Fruit fly (Drosophila melanogaster) whole organism, embryonic: Measurements from ENCODE around the gene CG42781.
A peak's percentile ranks its signal among the peaks of the same experiment; 100 is the strongest.

Experiments used
- Abd-B ChIP-seq: fragments of 200-800 bp; sonication (Bioruptor generic); optimal IDR thresholded peaks from 2 replicates; lab custom pipeline; 2018; ENCODE audit warnings: missing biosample characterization, mild to moderate bottlenecking, missing genetic modification characterization, moderate library complexity
- Atf-2 ChIP-seq: fragments of 200-800 bp; sonication (Bioruptor generic); optimal IDR thresholded peaks from 2 replicates; lab custom pipeline; 2016; ENCODE audit warnings: missing biosample characterization, missing genetic modification characterization
- CG11093 ChIP-seq: fragments of 200-800 bp; sonication (Bioruptor generic); IDR thresholded peaks from 3 replicates; pipeline ENCODE4 v1.3.6; 2022; ENCODE audit warnings: missing biosample characterization, missing genetic modification characterization
- CG11723 ChIP-seq: fragments of 200-800 bp; sonication (Bioruptor generic); optimal IDR thresholded peaks from 2 replicates; lab custom pipeline; 2017; ENCODE audit warnings: missing biosample characterization, mild to moderate bottlenecking, missing genetic modification characterization
- CG12769 ChIP-seq: fragments of 200-800 bp; sonication (Bioruptor generic); optimal IDR thresholded peaks from 2 replicates; lab custom pipeline; 2019; ENCODE audit warnings: missing biosample characterization, mild to moderate bottlenecking, missing genetic modification characterization, moderate library complexity
- CG14965 ChIP-seq: fragments of 200-800 bp; sonication (Bioruptor generic); optimal IDR thresholded peaks from 2 replicates; lab custom pipeline; 2016; ENCODE audit warnings: missing biosample characterization, missing genetic modification characterization, borderline replicate concordance
- CG15696 ChIP-seq: fragments of 200-800 bp; sonication (Bioruptor generic); optimal IDR thresholded peaks from 2 replicates; lab custom pipeline; 2019; ENCODE audit warnings: missing biosample characterization, mild to moderate bottlenecking, missing genetic modification characterization, moderate library complexity
- CG17186 ChIP-seq: fragments of 200-800 bp; sonication (Bioruptor generic); optimal IDR thresholded peaks from 3 replicates; lab custom pipeline; 2017; ENCODE audit warnings: missing biosample characterization, missing genetic modification reagents, missing genetic modification characterization
- CG1832 ChIP-seq: fragments of 200-800 bp; sonication (Bioruptor generic); optimal IDR thresholded peaks from 2 replicates; lab custom pipeline; 2017; ENCODE audit warnings: missing biosample characterization, mild to moderate bottlenecking, missing genetic modification characterization, inconsistent platforms
- CG18619 ChIP-seq: fragments of 200-800 bp; sonication (Bioruptor generic); optimal IDR thresholded peaks from 3 replicates; lab custom pipeline; 2017; ENCODE audit warnings: missing biosample characterization, mild to moderate bottlenecking, missing genetic modification characterization
- CG30431 ChIP-seq: fragments of 200-800 bp; sonication (Bioruptor generic); optimal IDR thresholded peaks from 2 replicates; lab custom pipeline; 2017; ENCODE audit warnings: missing biosample characterization, missing genetic modification characterization
- CG32767 ChIP-seq: fragments of 200-800 bp; sonication (Bioruptor generic); IDR thresholded peaks from 2 replicates; pipeline ENCODE4 v1.3.6; 2022; ENCODE audit warnings: missing biosample characterization, missing genetic modification characterization
- CG3407 ChIP-seq: fragments of 200-800 bp; sonication (Bioruptor generic); optimal IDR thresholded peaks from 2 replicates; lab custom pipeline; 2018; ENCODE audit warnings: missing biosample characterization, mild to moderate bottlenecking, missing genetic modification characterization
- CG3726 ChIP-seq: fragments of 200-800 bp; sonication (Bioruptor generic); IDR thresholded peaks from 3 replicates; pipeline ENCODE4, ENCODE4 v1.3.6; 2022; ENCODE audit warnings: missing biosample characterization, missing genetic modification characterization
- CG6654 ChIP-seq: fragments of 200-800 bp; sonication (Bioruptor generic); optimal IDR thresholded peaks from 2 replicates; lab custom pipeline; 2017; ENCODE audit warnings: missing biosample characterization, mild to moderate bottlenecking, missing genetic modification characterization
- CG6813 ChIP-seq: fragments of 200-800 bp; sonication (Bioruptor generic); optimal IDR thresholded peaks from 2 replicates; lab custom pipeline; 2017; ENCODE audit warnings: missing biosample characterization, missing genetic modification characterization, mild to moderate bottlenecking, moderate library complexity, missing genetic modification reagents
- CG7357 ChIP-seq: fragments of 200-800 bp; sonication (Bioruptor generic); IDR thresholded peaks from 3 replicates; pipeline ENCODE4 v1.3.6; 2022; ENCODE audit warnings: missing biosample characterization, missing genetic modification characterization
- CG8281 ChIP-seq: fragments of 200-800 bp; sonication (Bioruptor generic); optimal IDR thresholded peaks from 2 replicates; lab custom pipeline; 2018; ENCODE audit warnings: missing biosample characterization, mild to moderate bottlenecking, missing genetic modification characterization, moderate library complexity
- CG8944 ChIP-seq: fragments of 200-800 bp; sonication (Bioruptor generic); optimal IDR thresholded peaks from 3 replicates; lab custom pipeline; 2016; ENCODE audit warnings: missing biosample characterization, missing genetic modification characterization
- CrebB ChIP-seq: fragments of 200-800 bp; sonication (Bioruptor generic); optimal IDR thresholded peaks from 3 replicates; lab custom pipeline; 2018; ENCODE audit warnings: missing biosample characterization, mild to moderate bottlenecking, missing genetic modification characterization
- Dip2 ChIP-seq: fragments of 200-800 bp; sonication (Bioruptor generic); IDR thresholded peaks from 2 replicates; pipeline ENCODE4 v1.3.6; 2022; ENCODE audit warnings: missing biosample characterization, missing genetic modification characterization
- Doc2 ChIP-seq: fragments of 200-800 bp; sonication (Bioruptor generic); IDR thresholded peaks from 2 replicates; pipeline ENCODE4 v1.3.6; 2022; ENCODE audit warnings: missing biosample characterization, missing genetic modification characterization
- Dp ChIP-seq: fragments of 200-800 bp; sonication (Bioruptor generic); optimal IDR thresholded peaks from 2 replicates; lab custom pipeline; 2018; ENCODE audit warnings: missing biosample characterization, mild to moderate bottlenecking, missing genetic modification characterization, moderate library complexity
- Elba2 ChIP-seq: fragments of 200-800 bp; sonication (Bioruptor generic); optimal IDR thresholded peaks from 3 replicates; lab custom pipeline; 2016; ENCODE audit warnings: missing biosample characterization, missing genetic modification characterization
- Fer1 ChIP-seq: fragments of 200-800 bp; sonication (Bioruptor generic); optimal IDR thresholded peaks from 2 replicates; lab custom pipeline; 2017; ENCODE audit warnings: missing biosample characterization, mild to moderate bottlenecking, missing genetic modification characterization
- HLH4C ChIP-seq: fragments of 200-800 bp; sonication (Bioruptor generic); IDR thresholded peaks from 3 replicates; pipeline ENCODE4 v1.3.6; 2022; ENCODE audit warnings: missing biosample characterization, missing genetic modification characterization; ENCODE audit not compliant: partially characterized antibody
- Hr51 ChIP-seq, 2 experiments: fragments of 200-800 bp; sonication (Bioruptor generic); optimal IDR thresholded peaks; 2 replicates in 1 of 2; 3 replicates in 1 of 2; lab custom pipeline; 2016 to 2018; ENCODE audit warnings: missing biosample characterization in 2 of 2, missing genetic modification characterization in 2 of 2, mild to moderate bottlenecking in 1 of 2, moderate library complexity in 1 of 2
- Opbp ChIP-seq: fragments of 200-800 bp; sonication (Bioruptor generic); IDR thresholded peaks from 3 replicates; pipeline ENCODE4 v1.3.6; 2022; ENCODE audit warnings: missing biosample characterization, missing genetic modification characterization; ENCODE audit not compliant: partially characterized antibody
- Sox102F ChIP-seq: fragments of 200-800 bp; sonication (Bioruptor generic); optimal IDR thresholded peaks from 2 replicates; lab custom pipeline; 2018; ENCODE audit warnings: missing biosample characterization, mild to moderate bottlenecking, missing genetic modification characterization, moderate library complexity
- Sry-δ ChIP-seq: fragments of 200-800 bp; sonication (Bioruptor generic); optimal IDR thresholded peaks from 2 replicates; lab custom pipeline; 2016; ENCODE audit warnings: missing biosample characterization, missing genetic modification characterization
- ase ChIP-seq: fragments of 200-800 bp; sonication (Bioruptor generic); IDR thresholded peaks from 3 replicates; pipeline ENCODE4 v1.3.6; 2022; ENCODE audit warnings: missing biosample characterization, missing genetic modification characterization
- cad ChIP-seq: fragments of >200 bp; optimal IDR thresholded peaks from 2 replicates; lab custom pipeline; 2017; ENCODE audit warnings: missing biosample characterization, missing genetic modification characterization
- caup ChIP-seq: fragments of 200-800 bp; sonication (Bioruptor generic); optimal IDR thresholded peaks from 3 replicates; lab custom pipeline; 2017; ENCODE audit warnings: missing biosample characterization, mild to moderate bottlenecking, missing genetic modification characterization, moderate library complexity; ENCODE audit not compliant: severe bottlenecking
- cwo ChIP-seq: fragments of 200-800 bp; sonication (Bioruptor generic); optimal IDR thresholded peaks from 3 replicates; lab custom pipeline; 2017; ENCODE audit warnings: missing biosample characterization, missing genetic modification characterization, mild to moderate bottlenecking, moderate library complexity, missing genetic modification reagents
- gfzf ChIP-seq: fragments of 200-800 bp; sonication (Bioruptor generic); optimal IDR thresholded peaks from 2 replicates; lab custom pipeline; 2016; ENCODE audit warnings: missing biosample characterization, mild to moderate bottlenecking, missing genetic modification characterization, moderate library complexity
- hkb ChIP-seq, 2 experiments: fragments of 200-800 bp in 1 of 2; fragments of >200 bp in 1 of 2; sonication (Bioruptor generic) in 1 of 2; IDR thresholded peaks in 1 of 2; optimal IDR thresholded peaks in 1 of 2; 2 replicates each; pipeline versions ENCODE4 v1.3.6 to Lab custom; 2017 to 2022; ENCODE audit warnings: missing biosample characterization in 1 of 2, missing genetic modification characterization in 1 of 2
- inv ChIP-seq: fragments of 200-800 bp; sonication (Bioruptor generic); IDR thresholded peaks from 2 replicates; pipeline ENCODE4 v1.3.6; 2022; ENCODE audit warnings: missing biosample characterization, missing genetic modification characterization; ENCODE audit not compliant: partially characterized antibody
- jigr1 ChIP-seq: fragments of 200-800 bp; sonication (Bioruptor generic); IDR thresholded peaks from 3 replicates; pipeline ENCODE4 v1.3.6; 2022; ENCODE audit warnings: missing biosample characterization, missing genetic modification characterization
- klu ChIP-seq: fragments of 200-800 bp; sonication (Bioruptor generic); IDR thresholded peaks from 2 replicates; pipeline ENCODE4 v1.3.6; 2022; ENCODE audit warnings: missing biosample characterization, missing genetic modification characterization
- knrl ChIP-seq: fragments of 200-800 bp; sonication (Bioruptor generic); IDR thresholded peaks from 3 replicates; pipeline ENCODE4 v1.3.6; 2022; ENCODE audit warnings: missing biosample characterization, missing genetic modification characterization; ENCODE audit not compliant: partially characterized antibody
- lmd ChIP-seq: fragments of 200-800 bp; sonication (Bioruptor generic); IDR thresholded peaks from 2 replicates; pipeline ENCODE4 v1.3.6; 2022; ENCODE audit warnings: missing biosample characterization, missing genetic modification characterization
- onecut ChIP-seq: fragments of 200-800 bp; sonication (Bioruptor generic); IDR thresholded peaks from 2 replicates; pipeline ENCODE4 v1.3.6; 2022; ENCODE audit warnings: missing biosample characterization, missing genetic modification characterization
- pros ChIP-seq: fragments of 200-800 bp; sonication (Bioruptor generic); optimal IDR thresholded peaks from 3 replicates; lab custom pipeline; 2019; ENCODE audit warnings: missing biosample characterization, mild to moderate bottlenecking, missing genetic modification characterization, moderate library complexity
- sc ChIP-seq, 3 experiments: fragments of >200 bp in 2 of 3; fragments of 200-800 bp in 1 of 3; sonication (Bioruptor generic) in 1 of 3; optimal IDR thresholded peaks; 2 replicates in 2 of 3; 3 replicates in 1 of 3; lab custom pipeline; 2017; ENCODE audit warnings: mild to moderate bottlenecking in 1 of 3, missing biosample characterization in 1 of 3, missing genetic modification characterization in 1 of 3, missing genetic modification reagents in 1 of 3
- sd ChIP-seq: fragments of 200-800 bp; sonication (Bioruptor generic); optimal IDR thresholded peaks from 3 replicates; lab custom pipeline; 2018; ENCODE audit warnings: missing biosample characterization, mild to moderate bottlenecking, missing genetic modification characterization, moderate library complexity
- tna ChIP-seq: fragments of 200-800 bp; sonication (Bioruptor generic); IDR thresholded peaks from 2 replicates; pipeline ENCODE4 v1.3.6; 2022; ENCODE audit warnings: missing biosample characterization, missing genetic modification characterization; ENCODE audit not compliant: partially characterized antibody
- twi ChIP-seq: fragments of 200-800 bp; optimal IDR thresholded peaks from 2 replicates; lab custom pipeline; 2019; ENCODE audit warnings: missing biosample characterization, mild to moderate bottlenecking, missing genetic modification characterization, moderate library complexity
- usp ChIP-seq: fragments of >200 bp; optimal IDR thresholded peaks from 2 replicates; lab custom pipeline; 2017; ENCODE audit warnings: missing biosample characterization, missing genetic modification characterization

Gene CG42781

DNA sequence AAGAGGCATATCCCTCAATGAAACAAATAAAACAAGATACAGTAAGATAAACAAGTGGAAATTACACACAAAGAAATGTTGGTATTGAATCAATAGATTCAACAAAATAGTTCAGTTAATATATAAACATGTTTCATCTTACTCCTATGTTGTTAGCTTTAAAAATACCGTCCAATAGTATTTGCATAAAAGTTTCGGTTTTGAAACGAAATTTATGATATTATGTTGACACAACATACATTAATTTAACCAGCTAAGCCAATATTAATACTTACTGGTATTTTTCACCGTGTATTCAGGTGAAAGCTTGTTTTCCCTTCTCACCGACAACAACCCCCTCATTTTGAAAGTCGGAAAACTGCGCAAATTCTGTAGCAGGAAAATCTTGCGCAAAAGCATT, 44.3 kb downstream of the CG42781 start (continued):
- TF ChIP-seq knrl (GFP tag; lab: Robert Waterston, UW), result no peak
- TF ChIP-seq klu (GFP tag; lab: Robert Waterston, UW), result peak; percentile 36; the same call in 1 of the 2 replicates
- no peak for TF ChIP-seq CG3726 (GFP tag; lab: Robert Waterston, UW)
- TF ChIP-seq Fer1 (GFP tag; lab: Kevin White, UChicago), result peak; percentile 76
- TF ChIP-seq Sox102F, result peak; percentile 80
- TF ChIP-seq inv, result no peak
- no peak for TF ChIP-seq CG6654
- peak; percentile 55 for TF ChIP-seq CG8281
- TF ChIP-seq CG32767, result 0 out of 2 replicates have a peak, but pooled peaks have one; percentile 12
- no peak for TF ChIP-seq Opbp
- TF ChIP-seq Sry-δ, result peak; percentile 6
- TF ChIP-seq lmd (GFP tag; lab: Robert Waterston, UW), result peak; percentile 61
- TF ChIP-seq jigr1 (GFP tag; lab: Robert Waterston, UW), result no peak
- TF ChIP-seq tna (GFP tag; lab: Robert Waterston, UW), result no peak
- peak; percentile 42 for TF ChIP-seq CG18619 (GFP tag; lab: Kevin White, UChicago)
- TF ChIP-seq CG30431 (GFP tag; lab: Kevin White, UChicago), result no peak
- TF ChIP-seq CG14965 (GFP tag; lab: Kevin White, UChicago), result peak; percentile 6
- no peak for TF ChIP-seq hkb (optimal IDR thresholded peaks at IDR 0.05; lab: Kevin White, UChicago)
- TF ChIP-seq hkb (GFP tag; IDR thresholded peaks at IDR 0.05; lab: Robert Waterston, UW), result peak; percentile 72
- TF ChIP-seq Doc2 (GFP tag; lab: Robert Waterston, UW), result no peak
- TF ChIP-seq usp (GFP tag; lab: Kevin White, UChicago), result no peak
- TF ChIP-seq cwo (GFP tag; lab: Kevin White, UChicago), result peak; percentile 50
- TF ChIP-seq CG3407, result peak; percentile 33
- TF ChIP-seq CG7357 (GFP tag; lab: Robert Waterston, UW), result no peak
- TF ChIP-seq CG17186, result peak; percentile 6
- no peak for TF ChIP-seq CG1832
- no peak for TF ChIP-seq Elba2 (GFP tag; lab: Kevin White, UChicago)
- TF ChIP-seq gfzf, result no peak
- peak; percentile 39 for TF ChIP-seq twi
- no peak for TF ChIP-seq HLH4C
- TF ChIP-seq onecut (GFP tag; lab: Robert Waterston, UW), result peak; percentile 40; the same call in 1 of the 2 replicates
- 0 out of 3 replicates have a peak, but pooled peaks have one; percentile 9 for TF ChIP-seq ase (GFP tag; lab: Robert Waterston, UW)
- peak; percentile 26 for TF ChIP-seq CG8944 (GFP tag; lab: Kevin White, UChicago)
- TF ChIP-seq CrebB, result peak; percentile 31
- 0 out of 3 replicates have a peak, but pooled peaks have one; percentile 35 for TF ChIP-seq CG11093 (GFP tag; lab: Robert Waterston, UW)
- TF ChIP-seq Dp (GFP tag; lab: Kevin White, UChicago), result no peak
- TF ChIP-seq Atf-2 (GFP tag; lab: Kevin White, UChicago), result peak; percentile 42
- TF ChIP-seq sc (optimal IDR thresholded peaks at IDR 0.05; lab: Kevin White, UChicago), result no peak
- peak; percentile 15 for TF ChIP-seq sc (GFP tag; optimal IDR thresholded peaks at IDR 0.05; lab: Kevin White, UChicago)
- no peak for TF ChIP-seq Dip2 (GFP tag; lab: Robert Waterston, UW)
- TF ChIP-seq pros (GFP tag; lab: Kevin White, UChicago), result no peak
- peak; percentile 37 for TF ChIP-seq CG11723
- peak; percentile 68 for TF ChIP-seq CG6813 (GFP tag; lab: Kevin White, UChicago)
- no peak for TF ChIP-seq cad (GFP tag; lab: Kevin White, UChicago)
- no peak for TF ChIP-seq sd
- peak; percentile 33 to 78 for TF ChIP-seq Hr51 (GFP tag; optimal IDR thresholded peaks at IDR 0.05; lab: Kevin White, UChicago)
- TF ChIP-seq CG15696 (tag; lab: Kevin White, UChicago), result peak; percentile 37
- peak; percentile 56 for TF ChIP-seq Abd-B (GFP tag; lab: Kevin White, UChicago)
- TF ChIP-seq caup (GFP tag; lab: Kevin White, UChicago), result peak; percentile 74
- TF ChIP-seq CG12769 (tag; lab: Kevin White, UChicago), result peak; percentile 76
